Fruit fly (Drosophila melanogaster) whole organism, prepupa: ENCODE results near the gene Gyc89Db.

Experiments
- Blimp-1 ChIP-seq: fragments of 200-800 bp; sonication (Bioruptor generic); optimal IDR thresholded peaks from 3 replicates; lab custom pipeline; 2017; ENCODE audit warnings: missing biosample characterization, missing genetic modification characterization, mild to moderate bottlenecking, moderate library complexity, missing genetic modification reagents
- CG10631 ChIP-seq: fragments of 200-800 bp; sonication (Bioruptor generic); optimal IDR thresholded peaks from 2 replicates; lab custom pipeline; 2016; ENCODE audit warnings: missing biosample characterization, missing genetic modification characterization
- CG11294 ChIP-seq: fragments of 200-800 bp; sonication (Bioruptor generic); IDR thresholded peaks from 2 replicates; pipeline ENCODE4 v1.3.6; 2022; ENCODE audit warnings: missing biosample characterization, missing genetic modification characterization
- CG11762 ChIP-seq: fragments of 200-800 bp; sonication (Bioruptor generic); optimal IDR thresholded peaks from 3 replicates; lab custom pipeline; 2016; ENCODE audit warnings: missing biosample characterization, missing genetic modification characterization; ENCODE audit not compliant: insufficient read depth
- CG11902 ChIP-seq: fragments of 200-800 bp; sonication (Bioruptor generic); optimal IDR thresholded peaks from 3 replicates; lab custom pipeline; 2016; ENCODE audit warnings: missing biosample characterization, missing genetic modification characterization
- CG15336 ChIP-seq: fragments of 200-800 bp; sonication (Bioruptor generic); IDR thresholded peaks from 2 replicates; pipeline ENCODE4 v1.3.6; 2022; ENCODE audit warnings: missing biosample characterization, missing genetic modification characterization
- CG1621 ChIP-seq: fragments of 200-800 bp; sonication (Bioruptor generic); optimal IDR thresholded peaks from 3 replicates; lab custom pipeline; 2018; ENCODE audit warnings: missing biosample characterization, mild to moderate bottlenecking, missing genetic modification characterization
- CG16779 ChIP-seq: fragments of 200-800 bp; sonication (Bioruptor generic); optimal IDR thresholded peaks from 3 replicates; lab custom pipeline; 2017; ENCODE audit warnings: missing biosample characterization, mild to moderate bottlenecking, missing genetic modification characterization
- CG3032 ChIP-seq: fragments of 200-800 bp; optimal IDR thresholded peaks from 2 replicates; lab custom pipeline; 2019; ENCODE audit warnings: missing biosample characterization, mild to moderate bottlenecking, missing genetic modification characterization, moderate library complexity
- CG34406 ChIP-seq: fragments of 200-800 bp; sonication (Bioruptor generic); optimal IDR thresholded peaks from 3 replicates; lab custom pipeline; 2016; ENCODE audit warnings: missing biosample characterization, missing genetic modification characterization
- CG3919 ChIP-seq: fragments of 200-800 bp; sonication (Bioruptor generic); optimal IDR thresholded peaks from 3 replicates; lab custom pipeline; 2016; ENCODE audit warnings: missing biosample characterization, missing genetic modification characterization
- CG4318 ChIP-seq: fragments of 200-800 bp; sonication (Bioruptor generic); optimal IDR thresholded peaks from 3 replicates; lab custom pipeline; 2017; ENCODE audit warnings: missing biosample characterization, mild to moderate bottlenecking, missing genetic modification characterization
- CG6163 ChIP-seq: fragments of 200-800 bp; sonication (Bioruptor generic); IDR thresholded peaks from 3 replicates; pipeline ENCODE4 v1.3.6; 2022; ENCODE audit warnings: missing biosample characterization, missing genetic modification characterization
- CG6276 ChIP-seq: fragments of 200-800 bp; sonication (Bioruptor generic); optimal IDR thresholded peaks from 2 replicates; lab custom pipeline; 2017; ENCODE audit warnings: missing biosample characterization, mild to moderate bottlenecking, missing genetic modification characterization
- CG6792 ChIP-seq: fragments of 200-800 bp; sonication (Bioruptor generic); optimal IDR thresholded peaks from 3 replicates; lab custom pipeline; 2016; ENCODE audit warnings: missing biosample characterization, missing genetic modification characterization
- CG6808 ChIP-seq: fragments of 200-800 bp; sonication (Bioruptor generic); optimal IDR thresholded peaks from 3 replicates; lab custom pipeline; 2017; ENCODE audit warnings: missing biosample characterization, missing genetic modification characterization, mild to moderate bottlenecking, moderate library complexity, missing genetic modification reagents
- CG6854 ChIP-seq: fragments of 200-800 bp; sonication (Bioruptor generic); optimal IDR thresholded peaks from 2 replicates; lab custom pipeline; 2017; ENCODE audit warnings: missing biosample characterization, mild to moderate bottlenecking, missing genetic modification characterization
- CG7368 ChIP-seq: fragments of 200-800 bp; sonication (Bioruptor generic); optimal IDR thresholded peaks from 3 replicates; lab custom pipeline; 2016; ENCODE audit warnings: missing biosample characterization, missing genetic modification characterization
- CG8632 ChIP-seq: fragments of 200-800 bp; sonication (Bioruptor generic); optimal IDR thresholded peaks from 3 replicates; lab custom pipeline; 2016; ENCODE audit warnings: missing biosample characterization, missing genetic modification characterization
- CG9139 ChIP-seq: fragments of 200-800 bp; sonication (Bioruptor generic); optimal IDR thresholded peaks from 3 replicates; lab custom pipeline; 2017; ENCODE audit warnings: missing biosample characterization, mild to moderate bottlenecking, missing genetic modification characterization
- Eip78C ChIP-seq: fragments of 200-800 bp; sonication (Bioruptor generic); peaks from one replicate; lab custom pipeline; 2016; ENCODE audit warnings: missing biosample characterization, missing genetic modification characterization
- Ets21C ChIP-seq: fragments of 200-800 bp; sonication (Bioruptor generic); optimal IDR thresholded peaks from 3 replicates; lab custom pipeline; 2016; ENCODE audit warnings: missing biosample characterization, missing genetic modification characterization
- Ets96B ChIP-seq: fragments of 200-800 bp; optimal IDR thresholded peaks from 2 replicates; lab custom pipeline; 2019; ENCODE audit warnings: missing biosample characterization, mild to moderate bottlenecking, missing genetic modification characterization, moderate library complexity
- Hr38 ChIP-seq: sonication (Bioruptor generic); optimal IDR thresholded peaks from 2 replicates; lab custom pipeline; 2016; ENCODE audit warnings: missing biosample characterization, missing genetic modification characterization
- Hr39 ChIP-seq: fragments of 200-800 bp; sonication (Bioruptor generic); optimal IDR thresholded peaks from 2 replicates; lab custom pipeline; 2016; ENCODE audit warnings: missing biosample characterization, missing genetic modification characterization
- Hr4 ChIP-seq: fragments of 200-800 bp; sonication (Bioruptor generic); optimal IDR thresholded peaks from 3 replicates; lab custom pipeline; 2016; ENCODE audit warnings: missing biosample characterization, missing genetic modification characterization
- Lpt ChIP-seq: fragments of 200-800 bp; sonication (Bioruptor generic); optimal IDR thresholded peaks from 3 replicates; lab custom pipeline; 2016; ENCODE audit warnings: missing biosample characterization, missing genetic modification characterization
- OdsH ChIP-seq: fragments of 200-800 bp; sonication (Bioruptor generic); optimal IDR thresholded peaks from 3 replicates; lab custom pipeline; 2016; ENCODE audit warnings: missing biosample characterization, missing genetic modification characterization
- Sox102F ChIP-seq: fragments of 200-800 bp; sonication (Bioruptor generic); optimal IDR thresholded peaks from 2 replicates; lab custom pipeline; 2016; ENCODE audit warnings: missing biosample characterization, mild to moderate bottlenecking, missing genetic modification characterization
- Sox14 ChIP-seq: fragments of 200-800 bp; sonication (Bioruptor generic); optimal IDR thresholded peaks from 3 replicates; lab custom pipeline; 2016; ENCODE audit warnings: missing biosample characterization, missing genetic modification characterization
- achi ChIP-seq: fragments of 200-800 bp; sonication (Bioruptor generic); optimal IDR thresholded peaks from 3 replicates; lab custom pipeline; 2016; ENCODE audit warnings: missing biosample characterization, missing genetic modification characterization
- acj6 ChIP-seq: fragments of 200-800 bp; sonication (Bioruptor generic); optimal IDR thresholded peaks from 3 replicates; lab custom pipeline; 2016; ENCODE audit warnings: missing biosample characterization, missing genetic modification characterization
- cyc ChIP-seq: fragments of 200-800 bp; sonication (Bioruptor generic); optimal IDR thresholded peaks from 3 replicates; lab custom pipeline; 2016; ENCODE audit warnings: missing biosample characterization, missing genetic modification characterization
- esn ChIP-seq: fragments of 200-800 bp; sonication (Bioruptor generic); optimal IDR thresholded peaks from 2 replicates; lab custom pipeline; 2016; ENCODE audit warnings: missing biosample characterization, mild to moderate bottlenecking, missing genetic modification characterization, moderate library complexity
- fd59A ChIP-seq: fragments of 200-800 bp; sonication (Bioruptor generic); optimal IDR thresholded peaks from 2 replicates; lab custom pipeline; 2017; ENCODE audit warnings: missing biosample characterization, mild to moderate bottlenecking, missing genetic modification characterization, missing genetic modification reagents
- fd85E ChIP-seq: fragments of 200-800 bp; sonication (Bioruptor generic); optimal IDR thresholded peaks from 3 replicates; lab custom pipeline; 2016; ENCODE audit warnings: missing biosample characterization, missing genetic modification characterization
- fkh ChIP-seq: fragments of 200-800 bp; sonication (Bioruptor generic); optimal IDR thresholded peaks from 3 replicates; lab custom pipeline; 2017; ENCODE audit warnings: missing biosample characterization, mild to moderate bottlenecking, missing genetic modification characterization, moderate library complexity
- lz ChIP-seq: fragments of 200-800 bp; sonication (Bioruptor generic); optimal IDR thresholded peaks from 3 replicates; lab custom pipeline; 2016; ENCODE audit warnings: missing biosample characterization, missing genetic modification characterization
- net ChIP-seq: fragments of 200-800 bp; sonication (Bioruptor generic); optimal IDR thresholded peaks from 3 replicates; lab custom pipeline; 2016; ENCODE audit warnings: missing biosample characterization, missing genetic modification characterization
- pdm3 ChIP-seq: fragments of 200-800 bp; sonication (Bioruptor generic); optimal IDR thresholded peaks from 3 replicates; lab custom pipeline; 2016; ENCODE audit warnings: missing biosample characterization, missing genetic modification characterization
- spab ChIP-seq: fragments of 200-800 bp; sonication (Bioruptor generic); optimal IDR thresholded peaks from 2 replicates; lab custom pipeline; 2017; ENCODE audit warnings: missing biosample characterization, mild to moderate bottlenecking, missing genetic modification characterization, missing genetic modification reagents
- ss ChIP-seq, 2 experiments: fragments of 200-800 bp; sonication (Bioruptor generic); optimal IDR thresholded peaks; 2 replicates in 1 of 2; 3 replicates in 1 of 2; lab custom pipeline; 2017 to 2018; ENCODE audit warnings: mild to moderate bottlenecking in 2 of 2, missing biosample characterization in 2 of 2, missing genetic modification characterization in 2 of 2, moderate library complexity in 1 of 2
- vri ChIP-seq: fragments of 200-800 bp; sonication (Bioruptor generic); optimal IDR thresholded peaks from 3 replicates; lab custom pipeline; 2016; ENCODE audit warnings: missing biosample characterization, mild to moderate bottlenecking, missing genetic modification characterization

Gyc89Db gene

dm6 chr3R:16497379-16497778 lies 20.5 kb downstream of the Gyc89Db start (continued):
- TF ChIP-seq Ets96B (tag; lab: Kevin White, UChicago) (peak; percentile 60), CG11294 (peak; percentile 66), fkh (GFP tag; lab: Kevin White, UChicago) (no peak), vri (GFP tag; lab: Kevin White, UChicago) (no peak), Sox102F (GFP tag; lab: Kevin White, UChicago) (peak; percentile 56), CG3919 (GFP tag; lab: Kevin White, UChicago) (peak; percentile 80), net (GFP tag; lab: Kevin White, UChicago) (peak; percentile 70), CG6163 (GFP tag; lab: Robert Waterston, UW) (peak; percentile 87), Eip78C (GFP tag; lab: Kevin White, UChicago) (peak; percentile 93), CG6276 (GFP tag; lab: Kevin White, UChicago) (peak; percentile 65), CG15336 (GFP tag; lab: Robert Waterston, UW) (peak; percentile 76), OdsH (GFP tag; lab: Kevin White, UChicago) (peak; percentile 74), spab (GFP tag; lab: Kevin White, UChicago) (peak; percentile 31), CG16779 (tag; lab: Kevin White, UChicago) (peak; percentile 15), ss (GFP tag; optimal IDR thresholded peaks at IDR 0.05; lab: Kevin White, UChicago) (peak in 1 of 2 experiments; percentile 3), pdm3 (GFP tag; lab: Kevin White, UChicago) (peak; percentile 70), CG7368 (GFP tag; lab: Kevin White, UChicago) (peak; percentile 34), cyc (GFP tag; lab: Kevin White, UChicago) (peak; percentile 78), Hr38 (GFP tag; lab: Kevin White, UChicago) (no peak), lz (GFP tag; lab: Kevin White, UChicago) (peak; percentile 77), CG3032 (tag; lab: Kevin White, UChicago) (peak; percentile 76)

dm6 chr3R:16498859-16499258 lies 21.9 kb downstream of the Gyc89Db start, which contains the start of gene Gr89a:
Gene Gr89a, minus strand, starts transcription at chr3R:16498959.
- no peak for TF ChIP-seq CG10631
- TF ChIP-seq Lpt (GFP tag; lab: Kevin White, UChicago) = no peak
- no peak for TF ChIP-seq acj6 (GFP tag; lab: Kevin White, UChicago)
- no peak for TF ChIP-seq Hr39 (GFP tag; lab: Kevin White, UChicago)
- no peak for TF ChIP-seq CG6276 (GFP tag; lab: Kevin White, UChicago)
- no peak for TF ChIP-seq Ets21C (GFP tag; lab: Kevin White, UChicago)
- no peak for TF ChIP-seq Blimp-1 (GFP tag; lab: Kevin White, UChicago)
- no peak for TF ChIP-seq CG11762 (GFP tag; lab: Kevin White, UChicago)
- TF ChIP-seq CG3919 (GFP tag; lab: Kevin White, UChicago) = no peak
- TF ChIP-seq CG6854 (GFP tag; lab: Kevin White, UChicago) = no peak
- no peak for TF ChIP-seq fkh (GFP tag; lab: Kevin White, UChicago)
- no peak for TF ChIP-seq CG11294
- TF ChIP-seq CG6808 = no peak
- no peak for TF ChIP-seq CG8632 (GFP tag; lab: Kevin White, UChicago)
- no peak for TF ChIP-seq Eip78C (GFP tag; lab: Kevin White, UChicago)
- TF ChIP-seq CG6163 (GFP tag; lab: Robert Waterston, UW) = no peak

dm6 chr3R:16500919-16501851 lies 24.3 kb downstream of the Gyc89Db start, which contains the start of gene Decay:
Gene Decay, minus strand, starts transcription at chr3R:16501050.
- no peak for TF ChIP-seq CG4318 (GFP tag; lab: Kevin White, UChicago)
- peak; percentile 50 for TF ChIP-seq Sox14 (GFP tag; lab: Kevin White, UChicago)
- TF ChIP-seq fd85E = no peak
- TF ChIP-seq CG6276 (GFP tag; lab: Kevin White, UChicago) = no peak
- TF ChIP-seq CG11902 = no peak
- TF ChIP-seq CG34406 (GFP tag; lab: Kevin White, UChicago) = peak; percentile 24
- peak; percentile 30 for TF ChIP-seq CG6792 (GFP tag; lab: Kevin White, UChicago)
- TF ChIP-seq CG1621 (tag; lab: Kevin White, UChicago) = no peak
- TF ChIP-seq esn = peak; percentile 73
- peak; percentile 37 for TF ChIP-seq cyc (GFP tag; lab: Kevin White, UChicago)
- TF ChIP-seq achi (GFP tag; lab: Kevin White, UChicago) = peak; percentile 46
- TF ChIP-seq CG10631 = peak; percentile 26
- TF ChIP-seq CG9139 (GFP tag; lab: Kevin White, UChicago) = no peak
- TF ChIP-seq lz (GFP tag; lab: Kevin White, UChicago) = peak; percentile 48
- TF ChIP-seq Blimp-1 (GFP tag; lab: Kevin White, UChicago) = peak; percentile 3
- TF ChIP-seq Hr39 (GFP tag; lab: Kevin White, UChicago) = peak; percentile 55
- peak; percentile 61 for TF ChIP-seq Hr4 (GFP tag; lab: Kevin White, UChicago)
- no peak for TF ChIP-seq fd59A (GFP tag; lab: Kevin White, UChicago)
- TF ChIP-seq Lpt (GFP tag; lab: Kevin White, UChicago) = no peak
- TF ChIP-seq ss (GFP tag; optimal IDR thresholded peaks at IDR 0.05; lab: Kevin White, UChicago) = no peak
- TF ChIP-seq Sox102F (GFP tag; lab: Kevin White, UChicago) = peak; percentile 61
- peak; percentile 45 for TF ChIP-seq Ets21C (GFP tag; lab: Kevin White, UChicago)
